Worm (Caenorhabditis elegans): ENCODE data around the gene trxr-1.

Gene trxr-1

DNA sequence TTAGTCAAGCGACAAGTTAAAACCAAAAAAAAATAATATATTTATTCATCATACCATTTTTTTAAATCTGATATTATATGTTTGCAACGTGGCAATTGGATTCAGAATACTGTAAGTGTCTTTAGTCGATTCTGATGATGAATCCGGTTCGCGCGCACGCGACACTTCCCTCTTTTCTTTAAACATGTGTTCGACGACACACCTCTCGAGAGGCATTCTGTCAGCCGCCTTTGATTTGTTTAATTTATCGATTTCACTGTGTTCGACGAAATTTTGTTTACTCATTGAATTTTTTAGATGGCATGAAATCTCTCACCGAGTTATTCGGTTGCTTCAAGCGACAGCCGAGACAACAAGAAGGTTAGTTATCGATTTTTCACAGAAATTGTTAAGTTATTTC is at the start of gene trxr-1:
Gene trxr-1, plus strand, starts transcription at position 227 of the 400 bp plus-strand sequence.
- TF ChIP-seq hmg-11 (tag; optimal IDR thresholded peaks at IDR 0.05) = peak; percentile 15
- TF ChIP-seq nhr-67 (tag; optimal IDR thresholded peaks at IDR 0.05) = no peak

DNA sequence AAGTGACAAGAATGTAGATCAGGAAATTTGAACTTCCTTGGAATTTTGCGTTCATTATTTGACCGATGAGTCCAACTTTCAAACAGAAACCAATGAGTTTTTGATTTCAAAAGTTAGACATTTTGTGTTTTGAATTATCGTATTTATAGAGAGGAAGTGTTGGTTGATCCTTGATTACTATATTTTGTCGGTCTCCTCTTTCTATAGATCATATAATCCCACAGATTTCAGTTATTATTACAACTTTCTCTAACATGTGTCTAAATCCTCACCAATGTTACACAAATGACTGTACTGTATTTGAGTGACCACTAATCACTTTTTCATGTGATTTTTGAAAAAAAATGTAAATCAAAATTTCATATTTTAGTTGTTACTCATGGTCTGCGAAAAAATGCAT is 47.2 kb upstream of the trxr-1 start, which contains the start of gene B0478.3:
Gene B0478.3, minus strand, starts transcription at position 101 of the 400 bp plus-strand sequence.
- TF ChIP-seq fkh-2 (tag; optimal IDR thresholded peaks at IDR 0.05) (no peak), elt-2 (tag; optimal IDR thresholded peaks at IDR 0.05) (no peak), nhr-25 (tag; optimal IDR thresholded peaks at IDR 0.05) (no peak), nhr-23 (tag; optimal IDR thresholded peaks at IDR 0.05) (no peak), ceh-82 (tag; optimal IDR thresholded peaks at IDR 0.05) (no peak), nhr-43 (tag; optimal IDR thresholded peaks at IDR 0.05; ENCODE audit: poor library complexity, severe bottlenecking) (no peak), snpc-4 (tag; optimal IDR thresholded peaks at IDR 0.05) (no peak), nhr-11 (tag; optimal IDR thresholded peaks at IDR 0.05) (no peak), daf-12 (tag; optimal IDR thresholded peaks at IDR 0.05) (no peak), eor-1 (tag; optimal IDR thresholded peaks at IDR 0.05) (no peak), tbx-2 (tag; optimal IDR thresholded peaks at IDR 0.05) (no peak), unc-62 (GFP tag; optimal IDR thresholded peaks at IDR 0.05) (no peak), ceh-28 (tag; optimal IDR thresholded peaks at IDR 0.05) (no peak), elt-3 (tag; optimal IDR thresholded peaks at IDR 0.05) (no peak), ceh-9 (tag; optimal IDR thresholded peaks at IDR 0.05) (no peak), R02D3.7 (tag; optimal IDR thresholded peaks at IDR 0.05) (no peak), fos-1 (tag; optimal IDR thresholded peaks at IDR 0.05) (no peak), mml-1 (tag; optimal IDR thresholded peaks at IDR 0.05) (no peak)

DNA sequence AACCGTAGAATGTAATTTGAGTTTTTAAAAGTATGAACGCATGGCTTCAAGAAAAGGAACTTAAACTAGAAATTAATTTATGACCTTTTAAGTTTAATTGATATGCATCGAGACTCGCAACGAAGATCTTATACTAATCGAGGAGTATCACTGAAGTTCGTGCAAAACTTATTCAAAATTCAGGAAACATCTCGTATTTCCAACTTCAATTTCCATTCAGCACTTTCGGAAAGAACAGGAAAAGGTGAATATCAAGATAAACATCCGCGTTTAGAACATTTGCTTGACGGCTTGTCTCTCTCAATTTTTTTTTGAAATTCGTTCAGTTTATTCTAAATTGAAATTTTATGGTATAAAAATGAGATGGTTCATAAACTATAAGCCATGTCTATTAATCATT is 46.6 kb upstream of the trxr-1 start, which contains the start of gene ZK381.2:
Gene ZK381.2, plus strand, starts transcription at position 301 of the 400 bp plus-strand sequence.
- no peak for TF ChIP-seq snpc-4 (tag; optimal IDR thresholded peaks at IDR 0.05)

DNA sequence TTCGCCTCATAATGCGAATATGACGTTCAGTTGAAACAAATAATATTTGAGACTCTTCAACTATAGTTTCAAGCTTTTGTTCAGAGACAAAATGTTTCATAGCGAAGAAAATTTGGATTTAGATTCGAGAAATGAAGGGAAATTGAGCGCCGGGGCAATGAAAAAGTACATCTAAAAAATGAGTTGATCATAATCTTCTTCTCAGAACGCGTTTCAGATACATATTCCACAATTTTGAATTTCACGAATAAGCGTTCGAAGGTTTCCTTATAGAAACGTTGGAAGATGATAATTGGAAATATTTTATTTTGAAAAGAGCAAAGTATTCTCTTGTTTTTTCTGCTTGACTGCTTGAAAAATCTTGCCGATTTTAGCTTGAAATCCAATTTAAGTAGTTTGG is 41.5 kb upstream of the trxr-1 start, which contains the start of gene ZK381.8:
Gene ZK381.8, minus strand, starts transcription at position 101 of the 400 bp plus-strand sequence.
- no peak for TF ChIP-seq elt-1 (tag; optimal IDR thresholded peaks at IDR 0.05)
- TF ChIP-seq ceh-16 (tag; optimal IDR thresholded peaks at IDR 0.05) = no peak
- TF ChIP-seq mdl-1 (tag; optimal IDR thresholded peaks at IDR 0.05) = no peak
- no peak for TF ChIP-seq egl-5 (tag; optimal IDR thresholded peaks at IDR 0.05)
- TF ChIP-seq elt-3 (tag; optimal IDR thresholded peaks at IDR 0.05) = no peak
- no peak for TF ChIP-seq ceh-28 (tag; optimal IDR thresholded peaks at IDR 0.05)
- TF ChIP-seq ZK546.5 (tag; optimal IDR thresholded peaks at IDR 0.05) = no peak
- no peak for TF ChIP-seq pha-4 (tag; optimal IDR thresholded peaks at IDR 0.05)
- TF ChIP-seq tbx-2 (tag; optimal IDR thresholded peaks at IDR 0.05) = no peak
- TF ChIP-seq snpc-4 (tag; optimal IDR thresholded peaks at IDR 0.05) = no peak
- no peak for TF ChIP-seq lin-15B (tag; optimal IDR thresholded peaks at IDR 0.05)

DNA sequence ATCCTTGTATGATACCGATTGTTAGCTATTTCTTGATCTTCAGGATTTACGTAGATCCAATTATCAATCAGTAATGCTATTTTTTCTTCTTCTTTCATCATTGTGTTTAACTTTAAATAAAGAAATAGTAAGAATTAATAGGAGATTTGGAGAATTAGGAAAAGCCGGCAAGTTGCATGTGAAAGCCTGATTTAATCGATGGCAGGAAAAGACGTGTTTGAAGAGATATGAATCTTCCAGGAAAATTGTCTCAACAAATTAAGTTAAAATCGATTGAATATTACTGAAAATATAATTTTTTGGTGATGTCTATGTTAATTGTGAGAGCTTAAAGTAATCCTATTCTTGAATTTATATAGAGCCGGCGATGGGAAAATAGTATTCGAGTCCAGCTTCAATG is 40.5 kb upstream of the trxr-1 start, which contains the start of gene ZK381.62:
Gene ZK381.62, minus strand, starts transcription at position 101 of the 400 bp plus-strand sequence.
- TF ChIP-seq snpc-4 (tag; optimal IDR thresholded peaks at IDR 0.05) (no peak), fkh-10 (GFP tag; optimal IDR thresholded peaks at IDR 0.05) (no peak), elt-2 (tag; optimal IDR thresholded peaks at IDR 0.05) (no peak), egl-5 (tag; optimal IDR thresholded peaks at IDR 0.05) (no peak), nhr-25 (tag; optimal IDR thresholded peaks at IDR 0.05) (no peak), nhr-43 (tag; optimal IDR thresholded peaks at IDR 0.05; ENCODE audit: poor library complexity, severe bottlenecking) (no peak)

DNA sequence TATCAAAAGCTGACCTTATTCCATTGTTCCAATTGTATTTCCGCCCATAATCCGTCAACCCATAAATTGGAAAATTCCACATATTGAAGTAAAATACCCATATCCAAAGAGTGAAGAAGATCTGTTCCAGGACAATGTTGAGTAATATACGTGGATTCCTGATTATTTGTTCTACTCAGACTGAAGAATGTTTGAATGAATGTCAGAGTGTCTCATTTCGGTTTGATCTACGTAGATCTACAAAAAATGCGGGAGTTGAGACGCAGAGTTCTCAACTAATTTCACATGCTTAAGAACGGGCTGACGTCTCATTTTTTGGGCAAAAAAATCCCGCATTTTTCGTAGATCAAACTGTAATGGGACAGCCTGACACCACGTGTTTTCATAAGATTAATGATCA is 39.3 kb upstream of the trxr-1 start, which contains the start of gene nhr-249:
Gene nhr-249, minus strand, starts transcription at position 101 of the 400 bp plus-strand sequence.
- TF ChIP-seq egl-27 (tag; optimal IDR thresholded peaks at IDR 0.05) = no peak
- no peak for TF ChIP-seq ZK546.5 (tag; optimal IDR thresholded peaks at IDR 0.05)
- TF ChIP-seq nhr-76 (tag; optimal IDR thresholded peaks at IDR 0.05) = no peak
- TF ChIP-seq daf-12 (tag; optimal IDR thresholded peaks at IDR 0.05) = no peak
- TF ChIP-seq ceh-9 (tag; optimal IDR thresholded peaks at IDR 0.05) = no peak

All from whole organism, L3 larva.